Worm (Caenorhabditis elegans) whole organism, L4 larva: Measurements from ENCODE around the gene K03A11.5.

ENCODE experiments used
- F44E2.7 ChIP-seq: fragments of 200-800 bp; sonication (Bioruptor generic); IDR thresholded peaks from 2 replicates; pipeline ENCODE4 v2.1.2; 2022; ENCODE audit warnings: missing genetic modification characterization, missing compliant biosample characterization
- T26A8.4 ChIP-seq: fragments of 200-800 bp; sonication (Bioruptor generic); IDR thresholded peaks from 2 replicates; pipeline ENCODE4 v1.3.6; 2022; ENCODE audit warnings: missing genetic modification characterization, missing compliant biosample characterization
- Y5F2A.4 ChIP-seq: fragments of 200-800 bp; sonication (Bioruptor generic); optimal IDR thresholded peaks from 2 replicates; lab custom pipeline; 2018; ENCODE audit warnings: mild to moderate bottlenecking, missing genetic modification characterization, missing compliant biosample characterization
- aha-1 ChIP-seq: fragments of 150-350 bp; peaks from one replicate; lab custom pipeline; 2014; ENCODE audit warnings: missing biosample characterization, missing genetic modification characterization
- ceh-20 ChIP-seq: fragments of 200-800 bp; sonication (Bioruptor generic); IDR thresholded peaks from 2 replicates; pipeline ENCODE4 v1.3.6; 2022; ENCODE audit warnings: missing genetic modification reagents, missing genetic modification characterization, missing compliant biosample characterization
- ceh-28 ChIP-seq: fragments of 150-350 bp; optimal IDR thresholded peaks from 2 replicates; lab custom pipeline; 2014; ENCODE audit warnings: missing biosample characterization, missing genetic modification reagents, missing genetic modification characterization
- ceh-44 ChIP-seq: fragments of 200-800 bp; sonication (Bioruptor generic); IDR thresholded peaks from 2 replicates; pipeline ENCODE4 v1.3.6; 2022; ENCODE audit warnings: missing genetic modification reagents, missing genetic modification characterization, missing compliant biosample characterization
- ceh-82 ChIP-seq: sonication (generic microtip); optimal IDR thresholded peaks from 2 replicates; lab custom pipeline; 2017; ENCODE audit warnings: missing biosample characterization, missing genetic modification characterization
- ces-1 ChIP-seq: fragments of 150-350 bp; sonication (generic microtip); optimal IDR thresholded peaks from 4 replicates; lab custom pipeline; 2014; ENCODE audit warnings: missing biosample characterization, missing genetic modification reagents, missing genetic modification characterization
- daf-8 ChIP-seq: fragments of 200-800 bp; sonication (Bioruptor generic); IDR thresholded peaks from 2 replicates; pipeline ENCODE4 v1.3.6; 2022; ENCODE audit warnings: missing genetic modification characterization, missing compliant biosample characterization
- dmd-6 ChIP-seq: fragments of 200-800 bp; sonication (Bioruptor generic); IDR thresholded peaks from 2 replicates; pipeline ENCODE4 v1.3.6; 2022; ENCODE audit warnings: missing genetic modification reagents, missing genetic modification characterization, missing compliant biosample characterization
- dve-1 ChIP-seq: sonication (generic microtip); optimal IDR thresholded peaks from 2 replicates; lab custom pipeline; 2017; ENCODE audit warnings: antibody characterized with exemption, mild to moderate bottlenecking, missing genetic modification characterization, missing compliant biosample characterization; ENCODE audit not compliant: insufficient read depth
- egl-43 ChIP-seq: fragments of 200-800 bp; sonication (Bioruptor generic); IDR thresholded peaks from 2 replicates; pipeline ENCODE4 v1.3.6; 2022; ENCODE audit warnings: missing genetic modification reagents, missing genetic modification characterization, missing compliant biosample characterization
- fkh-10 ChIP-seq: fragments of 150-350 bp; optimal IDR thresholded peaks from 2 replicates; lab custom pipeline; 2014; ENCODE audit warnings: missing biosample characterization, missing genetic modification reagents, missing genetic modification characterization
- hlh-11 ChIP-seq: fragments of 200-800 bp; sonication (Bioruptor generic); optimal IDR thresholded peaks from 2 replicates; lab custom pipeline; 2018; ENCODE audit warnings: mild to moderate bottlenecking, missing genetic modification characterization, missing compliant biosample characterization
- hlh-30 ChIP-seq: sonication (generic microtip); optimal IDR thresholded peaks from 2 replicates; lab custom pipeline; 2017; ENCODE audit warnings: antibody characterized with exemption, mild to moderate bottlenecking, missing genetic modification characterization, missing compliant biosample characterization; ENCODE audit not compliant: insufficient read depth
- lsy-2 ChIP-seq, 2 experiments: fragments of 150-350 bp in 1 of 2; sonication (generic microtip) in 1 of 2; optimal IDR thresholded peaks; 2 replicates each; lab custom pipeline; 2014 to 2017; ENCODE audit warnings: missing biosample characterization in 2 of 2, missing genetic modification characterization in 2 of 2
- madf-9 ChIP-seq: fragments of 200-800 bp; sonication (Bioruptor generic); conservative IDR thresholded peaks from 2 replicates; pipeline ENCODE4 v1.3.6; 2022; ENCODE audit warnings: missing genetic modification reagents, missing genetic modification characterization, missing compliant biosample characterization
- mdl-1 ChIP-seq, 2 experiments: fragments of 150-350 bp in 1 of 2; sonication (generic microtip) in 1 of 2; optimal IDR thresholded peaks; 2 replicates each; lab custom pipeline; 2014 to 2017; ENCODE audit warnings: missing biosample characterization in 2 of 2, missing genetic modification characterization in 2 of 2
- mep-1 ChIP-seq: fragments of 150-350 bp; sonication (generic microtip); optimal IDR thresholded peaks from 3 replicates; lab custom pipeline; 2014; ENCODE audit warnings: missing biosample characterization, missing genetic modification characterization
- mes-2 ChIP-seq: sonication (generic microtip); optimal IDR thresholded peaks from 2 replicates; lab custom pipeline; 2016; ENCODE audit warnings: missing genotype, mild to moderate bottlenecking, missing genetic modification characterization, missing compliant biosample characterization; ENCODE audit not compliant: poor library complexity, severe bottlenecking
- mxl-3 ChIP-seq: fragments of 200-800 bp; sonication (Bioruptor generic); optimal IDR thresholded peaks from 2 replicates; lab custom pipeline; 2018; ENCODE audit warnings: mild to moderate bottlenecking, missing genetic modification characterization, missing compliant biosample characterization
- nhr-10 ChIP-seq: fragments of 150-350 bp; optimal IDR thresholded peaks from 2 replicates; lab custom pipeline; 2014; ENCODE audit warnings: missing biosample characterization, missing genetic modification characterization
- nhr-25 ChIP-seq: sonication (generic microtip); optimal IDR thresholded peaks from 2 replicates; lab custom pipeline; 2017; ENCODE audit warnings: missing genetic modification characterization, mild to moderate bottlenecking, missing compliant biosample characterization, antibody characterized with exemption, moderate library complexity, borderline replicate concordance; ENCODE audit not compliant: insufficient read depth
- nhr-28 ChIP-seq: fragments of 150-350 bp; optimal IDR thresholded peaks from 2 replicates; lab custom pipeline; 2014; ENCODE audit warnings: missing biosample characterization, missing genetic modification characterization
- nhr-76 ChIP-seq: fragments of 150-350 bp; optimal IDR thresholded peaks from 2 replicates; lab custom pipeline; 2014; ENCODE audit warnings: missing biosample characterization, missing genetic modification characterization
- rbr-2 ChIP-seq: sonication (generic microtip); optimal IDR thresholded peaks from 2 replicates; lab custom pipeline; 2016; ENCODE audit warnings: missing genotype, missing genetic modification characterization, missing compliant biosample characterization
- sdz-12 ChIP-seq: fragments of 200-800 bp; sonication (Bioruptor generic); optimal IDR thresholded peaks from 2 replicates; lab custom pipeline; 2018; ENCODE audit warnings: mild to moderate bottlenecking, missing genetic modification characterization, missing compliant biosample characterization
- snpc-1.2 ChIP-seq: fragments of 200-800 bp; sonication (Bioruptor generic); IDR thresholded peaks from 2 replicates; pipeline ENCODE4 v1.3.6; 2022; ENCODE audit warnings: missing genetic modification reagents, missing genetic modification characterization, missing compliant biosample characterization
- unc-130 ChIP-seq: sonication (generic microtip); optimal IDR thresholded peaks from 2 replicates; lab custom pipeline; 2016; ENCODE audit warnings: missing genetic modification reagents, missing genetic modification characterization, missing compliant biosample characterization
- unc-39 ChIP-seq: sonication (generic microtip); optimal IDR thresholded peaks from 2 replicates; lab custom pipeline; 2017; ENCODE audit warnings: missing biosample characterization, missing genetic modification characterization
- unc-62 ChIP-seq, 3 experiments: fragments of 150-350 bp in 1 of 3; sonication (generic microtip); optimal IDR thresholded peaks in 2 of 3; peaks in 1 of 3; 1 replicate in 1 of 3; 2 replicates in 2 of 3; lab custom pipeline; 2014 to 2017; ENCODE audit warnings: missing biosample characterization in 3 of 3, missing genetic modification characterization in 3 of 3, missing genetic modification reagents in 3 of 3, missing genotype in 1 of 3
- zip-2 ChIP-seq: fragments of 150-350 bp; optimal IDR thresholded peaks from 2 replicates; lab custom pipeline; 2014; ENCODE audit warnings: missing biosample characterization, missing genetic modification characterization

Gene K03A11.5

ce11 chrX:13112664-13113063, 49.3 kb downstream of the K03A11.5 start:
- no peak for TF ChIP-seq ceh-20 (GFP tag; lab: Robert Waterston, UW)
- no peak for TF ChIP-seq nhr-28 (tag; lab: Kevin White, UChicago)
- TF ChIP-seq nhr-10 (tag; lab: Kevin White, UChicago): no peak
- no peak for TF ChIP-seq ceh-44 (GFP tag; lab: Robert Waterston, UW)
- TF ChIP-seq F44E2.7 (GFP tag; lab: Robert Waterston, UW): no peak
- no peak for TF ChIP-seq Y5F2A.4 (GFP tag; lab: Kevin White, UChicago)
- no peak for TF ChIP-seq fkh-10 (GFP tag; lab: Kevin White, UChicago)
- no peak for TF ChIP-seq madf-9 (GFP tag; lab: Robert Waterston, UW)
- no peak for TF ChIP-seq ceh-28 (tag; lab: Kevin White, UChicago)
- TF ChIP-seq rbr-2 (tag; lab: Kevin White, UChicago): no peak
- no peak for TF ChIP-seq ces-1 (GFP tag; lab: Kevin White, UChicago)
- TF ChIP-seq hlh-30 (tag; lab: Kevin White, UChicago): no peak
- no peak for TF ChIP-seq nhr-76 (tag; lab: Kevin White, UChicago)
- no peak for TF ChIP-seq zip-2 (tag; lab: Kevin White, UChicago)
- no peak for TF ChIP-seq unc-130 (GFP tag; lab: Kevin White, UChicago)
- no peak for TF ChIP-seq aha-1 (tag; lab: Kevin White, UChicago)
- TF ChIP-seq, all 104 proteins: peak for 0

DNA sequence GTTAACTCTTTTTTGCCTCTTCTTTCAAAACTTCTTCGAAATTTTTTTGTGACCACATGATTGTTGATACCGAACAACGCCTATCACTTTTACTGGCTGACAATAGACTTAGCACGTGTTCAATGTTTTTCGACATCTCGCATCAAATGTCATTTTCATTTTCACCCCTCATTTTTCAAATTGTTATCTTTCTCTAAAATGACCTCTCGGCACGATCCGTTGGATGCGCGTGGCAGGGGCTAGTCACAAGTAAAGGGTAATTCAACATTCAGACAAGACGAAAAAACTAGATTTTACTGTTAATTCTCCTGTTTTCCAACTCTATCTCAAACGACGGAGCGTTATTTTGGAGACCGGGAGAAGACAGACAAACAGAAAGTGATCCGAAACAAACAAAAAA, 50.1 kb downstream of the K03A11.5 start, which contains the start of gene F17H10.2:
Gene F17H10.2 (plus strand): TSS at position 316 of the 400 bp plus-strand sequence.
- TF ChIP-seq nhr-25 (peak; percentile 40), lsy-2 (tag; optimal IDR thresholded peaks at IDR 0.05; lab: Kevin White, UChicago) (peak in 1 of 2 experiments; percentile 15), hlh-11 (tag; lab: Kevin White, UChicago) (peak; percentile 30), aha-1 (tag; lab: Kevin White, UChicago) (peak; percentile 95), nhr-28 (tag; lab: Kevin White, UChicago) (peak; percentile 48), dve-1 (tag; lab: Kevin White, UChicago) (peak; percentile 24), mdl-1 (tag; optimal IDR thresholded peaks at IDR 0.05; lab: Kevin White, UChicago) (peak in 1 of 2 experiments; percentile 36), ceh-82 (tag; lab: Kevin White, UChicago) (no peak), hlh-30 (tag; lab: Kevin White, UChicago) (peak; percentile 91), unc-130 (GFP tag; lab: Kevin White, UChicago) (no peak), mep-1 (tag; lab: Kevin White, UChicago) (peak; percentile 32), mxl-3 (GFP tag; lab: Kevin White, UChicago) (peak; percentile 78), dmd-6 (GFP tag; lab: Robert Waterston, UW) (peak; percentile 36), snpc-1.2 (GFP tag; lab: Robert Waterston, UW) (no peak), unc-62 (GFP tag; optimal IDR thresholded peaks at IDR 0.05 in 1 of 2; lab: Kevin White, UChicago) (peak in 1 of 2 experiments; percentile 87), unc-62 (tag; optimal IDR thresholded peaks at IDR 0.05; lab: Kevin White, UChicago) (no peak), T26A8.4 (no peak)

- no peak for TF ChIP-seq unc-39
Observed at ce11 chrX:13115694-13116093, 52.4 kb downstream of the K03A11.5 start.

DNA sequence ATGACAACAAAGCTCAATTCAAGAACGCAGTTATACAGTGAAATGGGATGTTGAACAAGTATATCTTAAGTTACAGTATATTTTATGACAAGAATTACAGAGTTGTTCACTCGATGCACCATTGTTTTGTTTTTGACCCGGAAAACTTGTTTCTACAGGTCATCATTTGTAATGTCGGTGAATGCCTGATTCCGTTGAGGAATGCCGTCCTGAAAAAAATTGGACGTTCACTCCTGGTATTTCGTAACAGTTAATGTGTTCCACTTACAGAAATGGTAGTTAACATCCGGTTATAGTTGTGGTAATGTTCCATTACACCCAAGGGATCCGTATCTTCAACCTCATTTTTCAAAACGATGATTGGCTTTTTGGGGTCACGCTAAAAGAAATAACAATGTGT, 53.0 kb downstream of the K03A11.5 start:
- TF ChIP-seq sdz-12 (GFP tag; lab: Kevin White, UChicago) (no peak), mes-2 (tag; lab: Kevin White, UChicago) (no peak), aha-1 (tag; lab: Kevin White, UChicago) (peak; percentile 83), daf-8 (GFP tag; lab: Robert Waterston, UW) (no peak), egl-43 (GFP tag; lab: Robert Waterston, UW) (no peak)
- TF ChIP-seq, all 104 proteins: peak for 1
